Fruit fly (Drosophila melanogaster) whole organism, prepupa: ENCODE measurements around the gene Fbp1.

Experiments used
- Blimp-1 ChIP-seq: fragments of 200-800 bp; sonication (Bioruptor generic); optimal IDR thresholded peaks from 3 replicates; lab custom pipeline; 2017; ENCODE audit warnings: missing biosample characterization, missing genetic modification characterization, mild to moderate bottlenecking, moderate library complexity, missing genetic modification reagents
- CG10631 ChIP-seq: fragments of 200-800 bp; sonication (Bioruptor generic); optimal IDR thresholded peaks from 2 replicates; lab custom pipeline; 2016; ENCODE audit warnings: missing biosample characterization, missing genetic modification characterization
- CG10669 ChIP-seq: fragments of 200-800 bp; sonication (Bioruptor generic); optimal IDR thresholded peaks from 3 replicates; lab custom pipeline; 2018; ENCODE audit warnings: missing biosample characterization, mild to moderate bottlenecking, missing genetic modification characterization, moderate library complexity
- CG11294 ChIP-seq: fragments of 200-800 bp; sonication (Bioruptor generic); IDR thresholded peaks from 2 replicates; pipeline ENCODE4 v1.3.6; 2022; ENCODE audit warnings: missing biosample characterization, missing genetic modification characterization
- CG11762 ChIP-seq: fragments of 200-800 bp; sonication (Bioruptor generic); optimal IDR thresholded peaks from 3 replicates; lab custom pipeline; 2016; ENCODE audit warnings: missing biosample characterization, missing genetic modification characterization; ENCODE audit not compliant: insufficient read depth
- CG11902 ChIP-seq: fragments of 200-800 bp; sonication (Bioruptor generic); optimal IDR thresholded peaks from 3 replicates; lab custom pipeline; 2016; ENCODE audit warnings: missing biosample characterization, missing genetic modification characterization
- CG15336 ChIP-seq: fragments of 200-800 bp; sonication (Bioruptor generic); IDR thresholded peaks from 2 replicates; pipeline ENCODE4 v1.3.6; 2022; ENCODE audit warnings: missing biosample characterization, missing genetic modification characterization
- CG1621 ChIP-seq: fragments of 200-800 bp; sonication (Bioruptor generic); optimal IDR thresholded peaks from 3 replicates; lab custom pipeline; 2018; ENCODE audit warnings: missing biosample characterization, mild to moderate bottlenecking, missing genetic modification characterization
- CG16779 ChIP-seq: fragments of 200-800 bp; sonication (Bioruptor generic); optimal IDR thresholded peaks from 3 replicates; lab custom pipeline; 2017; ENCODE audit warnings: missing biosample characterization, mild to moderate bottlenecking, missing genetic modification characterization
- CG3032 ChIP-seq: fragments of 200-800 bp; optimal IDR thresholded peaks from 2 replicates; lab custom pipeline; 2019; ENCODE audit warnings: missing biosample characterization, mild to moderate bottlenecking, missing genetic modification characterization, moderate library complexity
- CG31627 ChIP-seq: fragments of 200-800 bp; sonication (Bioruptor generic); optimal IDR thresholded peaks from 3 replicates; lab custom pipeline; 2016; ENCODE audit warnings: missing biosample characterization, missing genetic modification characterization
- CG32006 ChIP-seq: fragments of 200-800 bp; sonication (Bioruptor generic); optimal IDR thresholded peaks from 3 replicates; lab custom pipeline; 2017; ENCODE audit warnings: missing biosample characterization, mild to moderate bottlenecking, missing genetic modification characterization
- CG34406 ChIP-seq: fragments of 200-800 bp; sonication (Bioruptor generic); optimal IDR thresholded peaks from 3 replicates; lab custom pipeline; 2016; ENCODE audit warnings: missing biosample characterization, missing genetic modification characterization
- CG3919 ChIP-seq: fragments of 200-800 bp; sonication (Bioruptor generic); optimal IDR thresholded peaks from 3 replicates; lab custom pipeline; 2016; ENCODE audit warnings: missing biosample characterization, missing genetic modification characterization
- CG6163 ChIP-seq: fragments of 200-800 bp; sonication (Bioruptor generic); IDR thresholded peaks from 3 replicates; pipeline ENCODE4 v1.3.6; 2022; ENCODE audit warnings: missing biosample characterization, missing genetic modification characterization
- CG6276 ChIP-seq: fragments of 200-800 bp; sonication (Bioruptor generic); optimal IDR thresholded peaks from 2 replicates; lab custom pipeline; 2017; ENCODE audit warnings: missing biosample characterization, mild to moderate bottlenecking, missing genetic modification characterization
- CG6808 ChIP-seq: fragments of 200-800 bp; sonication (Bioruptor generic); optimal IDR thresholded peaks from 3 replicates; lab custom pipeline; 2017; ENCODE audit warnings: missing biosample characterization, missing genetic modification characterization, mild to moderate bottlenecking, moderate library complexity, missing genetic modification reagents
- CG6854 ChIP-seq: fragments of 200-800 bp; sonication (Bioruptor generic); optimal IDR thresholded peaks from 2 replicates; lab custom pipeline; 2017; ENCODE audit warnings: missing biosample characterization, mild to moderate bottlenecking, missing genetic modification characterization
- CG7368 ChIP-seq: fragments of 200-800 bp; sonication (Bioruptor generic); optimal IDR thresholded peaks from 3 replicates; lab custom pipeline; 2016; ENCODE audit warnings: missing biosample characterization, missing genetic modification characterization
- CG8119 ChIP-seq: fragments of 200-800 bp; sonication (Bioruptor generic); IDR thresholded peaks from 3 replicates; pipeline ENCODE4 v1.3.6; 2022; ENCODE audit warnings: missing biosample characterization, missing genetic modification characterization
- CG8319 ChIP-seq: fragments of 200-800 bp; sonication (Bioruptor generic); optimal IDR thresholded peaks from 3 replicates; lab custom pipeline; 2016; ENCODE audit warnings: missing biosample characterization, missing genetic modification characterization
- CG8632 ChIP-seq: fragments of 200-800 bp; sonication (Bioruptor generic); optimal IDR thresholded peaks from 3 replicates; lab custom pipeline; 2016; ENCODE audit warnings: missing biosample characterization, missing genetic modification characterization
- CG9139 ChIP-seq: fragments of 200-800 bp; sonication (Bioruptor generic); optimal IDR thresholded peaks from 3 replicates; lab custom pipeline; 2017; ENCODE audit warnings: missing biosample characterization, mild to moderate bottlenecking, missing genetic modification characterization
- Eip75B ChIP-seq: fragments of 200-800 bp; sonication (Bioruptor generic); optimal IDR thresholded peaks from 3 replicates; lab custom pipeline; 2016; ENCODE audit warnings: missing biosample characterization, missing genetic modification characterization
- Eip78C ChIP-seq: fragments of 200-800 bp; sonication (Bioruptor generic); peaks from one replicate; lab custom pipeline; 2016; ENCODE audit warnings: missing biosample characterization, missing genetic modification characterization
- Eip93F ChIP-seq: fragments of 200-800 bp; sonication (Bioruptor generic); optimal IDR thresholded peaks from 2 replicates; lab custom pipeline; 2016; ENCODE audit warnings: missing biosample characterization, mild to moderate bottlenecking, missing genetic modification characterization
- Hr38 ChIP-seq: sonication (Bioruptor generic); optimal IDR thresholded peaks from 2 replicates; lab custom pipeline; 2016; ENCODE audit warnings: missing biosample characterization, missing genetic modification characterization
- Hr39 ChIP-seq: fragments of 200-800 bp; sonication (Bioruptor generic); optimal IDR thresholded peaks from 2 replicates; lab custom pipeline; 2016; ENCODE audit warnings: missing biosample characterization, missing genetic modification characterization
- Hr4 ChIP-seq: fragments of 200-800 bp; sonication (Bioruptor generic); optimal IDR thresholded peaks from 3 replicates; lab custom pipeline; 2016; ENCODE audit warnings: missing biosample characterization, missing genetic modification characterization
- Lpt ChIP-seq: fragments of 200-800 bp; sonication (Bioruptor generic); optimal IDR thresholded peaks from 3 replicates; lab custom pipeline; 2016; ENCODE audit warnings: missing biosample characterization, missing genetic modification characterization
- Met ChIP-seq: fragments of 200-800 bp; sonication (Bioruptor generic); optimal IDR thresholded peaks from 3 replicates; lab custom pipeline; 2016; ENCODE audit warnings: missing biosample characterization, missing genetic modification characterization
- OdsH ChIP-seq: fragments of 200-800 bp; sonication (Bioruptor generic); optimal IDR thresholded peaks from 3 replicates; lab custom pipeline; 2016; ENCODE audit warnings: missing biosample characterization, missing genetic modification characterization
- Smox ChIP-seq: fragments of 200-800 bp; sonication (Bioruptor generic); optimal IDR thresholded peaks from 3 replicates; lab custom pipeline; 2016; ENCODE audit warnings: missing biosample characterization, missing genetic modification characterization
- Sox102F ChIP-seq: fragments of 200-800 bp; sonication (Bioruptor generic); optimal IDR thresholded peaks from 2 replicates; lab custom pipeline; 2016; ENCODE audit warnings: missing biosample characterization, mild to moderate bottlenecking, missing genetic modification characterization
- Sox14 ChIP-seq: fragments of 200-800 bp; sonication (Bioruptor generic); optimal IDR thresholded peaks from 3 replicates; lab custom pipeline; 2016; ENCODE audit warnings: missing biosample characterization, missing genetic modification characterization
- Sox15 ChIP-seq: fragments of 200-800 bp; sonication (Bioruptor generic); optimal IDR thresholded peaks from 3 replicates; lab custom pipeline; 2016; ENCODE audit warnings: missing biosample characterization, missing genetic modification characterization
- achi ChIP-seq: fragments of 200-800 bp; sonication (Bioruptor generic); optimal IDR thresholded peaks from 3 replicates; lab custom pipeline; 2016; ENCODE audit warnings: missing biosample characterization, missing genetic modification characterization
- acj6 ChIP-seq: fragments of 200-800 bp; sonication (Bioruptor generic); optimal IDR thresholded peaks from 3 replicates; lab custom pipeline; 2016; ENCODE audit warnings: missing biosample characterization, missing genetic modification characterization
- cyc ChIP-seq: fragments of 200-800 bp; sonication (Bioruptor generic); optimal IDR thresholded peaks from 3 replicates; lab custom pipeline; 2016; ENCODE audit warnings: missing biosample characterization, missing genetic modification characterization
- dsx ChIP-seq: fragments of 200-800 bp; optimal IDR thresholded peaks from 3 replicates; lab custom pipeline; 2019; ENCODE audit warnings: missing biosample characterization, mild to moderate bottlenecking, missing genetic modification characterization, moderate library complexity; ENCODE audit not compliant: poor library complexity, severe bottlenecking
- eg ChIP-seq: fragments of 200-800 bp; sonication (Bioruptor generic); IDR thresholded peaks from 3 replicates; pipeline ENCODE4 v1.3.6; 2022; ENCODE audit warnings: missing biosample characterization, missing genetic modification characterization
- esn ChIP-seq: fragments of 200-800 bp; sonication (Bioruptor generic); optimal IDR thresholded peaks from 2 replicates; lab custom pipeline; 2016; ENCODE audit warnings: missing biosample characterization, mild to moderate bottlenecking, missing genetic modification characterization, moderate library complexity
- fd59A ChIP-seq: fragments of 200-800 bp; sonication (Bioruptor generic); optimal IDR thresholded peaks from 2 replicates; lab custom pipeline; 2017; ENCODE audit warnings: missing biosample characterization, mild to moderate bottlenecking, missing genetic modification characterization, missing genetic modification reagents
- fd85E ChIP-seq: fragments of 200-800 bp; sonication (Bioruptor generic); optimal IDR thresholded peaks from 3 replicates; lab custom pipeline; 2016; ENCODE audit warnings: missing biosample characterization, missing genetic modification characterization
- lz ChIP-seq: fragments of 200-800 bp; sonication (Bioruptor generic); optimal IDR thresholded peaks from 3 replicates; lab custom pipeline; 2016; ENCODE audit warnings: missing biosample characterization, missing genetic modification characterization
- net ChIP-seq: fragments of 200-800 bp; sonication (Bioruptor generic); optimal IDR thresholded peaks from 3 replicates; lab custom pipeline; 2016; ENCODE audit warnings: missing biosample characterization, missing genetic modification characterization
- pdm3 ChIP-seq: fragments of 200-800 bp; sonication (Bioruptor generic); optimal IDR thresholded peaks from 3 replicates; lab custom pipeline; 2016; ENCODE audit warnings: missing biosample characterization, missing genetic modification characterization
- salr ChIP-seq, 2 experiments: fragments of 200-800 bp; sonication (Bioruptor generic); optimal IDR thresholded peaks; 3 replicates each; lab custom pipeline; 2016 to 2018; ENCODE audit warnings: missing biosample characterization in 2 of 2, missing genetic modification characterization in 2 of 2, mild to moderate bottlenecking in 1 of 2
- spab ChIP-seq: fragments of 200-800 bp; sonication (Bioruptor generic); optimal IDR thresholded peaks from 2 replicates; lab custom pipeline; 2017; ENCODE audit warnings: missing biosample characterization, mild to moderate bottlenecking, missing genetic modification characterization, missing genetic modification reagents
- ss ChIP-seq, 2 experiments: fragments of 200-800 bp; sonication (Bioruptor generic); optimal IDR thresholded peaks; 2 replicates in 1 of 2; 3 replicates in 1 of 2; lab custom pipeline; 2017 to 2018; ENCODE audit warnings: mild to moderate bottlenecking in 2 of 2, missing biosample characterization in 2 of 2, missing genetic modification characterization in 2 of 2, moderate library complexity in 1 of 2
- svp ChIP-seq: fragments of 200-800 bp; sonication (Bioruptor generic); peaks from one replicate; lab custom pipeline; 2016; ENCODE audit warnings: missing biosample characterization, missing genetic modification characterization
- topi ChIP-seq: fragments of 200-800 bp; sonication (Bioruptor generic); optimal IDR thresholded peaks from 3 replicates; lab custom pipeline; 2016; ENCODE audit warnings: missing biosample characterization, missing genetic modification characterization

The Fbp1 gene

dm6 chr3L:14083283-14083682 lies 14.6 kb downstream of the Fbp1 start, which contains the start of gene CG8100:
TSS of gene CG8100 (plus strand) at chr3L:14083615.
- TF ChIP-seq CG11294 (GFP tag; lab: Robert Waterston, UW) (no peak), CG32006 (GFP tag; lab: Kevin White, UChicago) (peak; percentile 72), CG34406 (GFP tag; lab: Kevin White, UChicago) (peak; percentile 39), CG3032 (tag; lab: Kevin White, UChicago) (no peak), Met (GFP tag; lab: Kevin White, UChicago) (peak; percentile 78), ss (GFP tag; optimal IDR thresholded peaks at IDR 0.05; lab: Kevin White, UChicago) (peak in 1 of 2 experiments; percentile 72), CG11902 (GFP tag; lab: Kevin White, UChicago) (peak; percentile 40), CG8119 (GFP tag; lab: Robert Waterston, UW) (peak; percentile 54; the same call in 1 of the 3 replicates), Lpt (GFP tag; lab: Kevin White, UChicago) (no peak), Eip93F (GFP tag; lab: Kevin White, UChicago) (no peak), CG15336 (GFP tag; lab: Robert Waterston, UW) (no peak; the same call in none of the 2 replicates), Eip78C (peak; percentile 88), OdsH (GFP tag; lab: Kevin White, UChicago) (peak; percentile 59), fd59A (GFP tag; lab: Kevin White, UChicago) (peak; percentile 24), lz (GFP tag; lab: Kevin White, UChicago) (peak; percentile 63), CG6854 (GFP tag; lab: Kevin White, UChicago) (no peak), Eip75B (GFP tag; lab: Kevin White, UChicago) (peak; percentile 63), CG8632 (GFP tag; lab: Kevin White, UChicago) (peak; percentile 37), topi (GFP tag; lab: Kevin White, UChicago) (peak; percentile 81), CG3919 (peak; percentile 64), CG31627 (GFP tag; lab: Kevin White, UChicago) (peak; percentile 55), svp (peak; percentile 99), Hr38 (GFP tag; lab: Kevin White, UChicago) (no peak), acj6 (GFP tag; lab: Kevin White, UChicago) (peak; percentile 47), CG8319 (GFP tag; lab: Kevin White, UChicago) (no peak), Sox102F (GFP tag; lab: Kevin White, UChicago) (peak; percentile 77), pdm3 (peak; percentile 60), cyc (GFP tag; lab: Kevin White, UChicago) (peak; percentile 78), Hr4 (GFP tag; lab: Kevin White, UChicago) (peak; percentile 72), CG7368 (GFP tag; lab: Kevin White, UChicago) (peak; percentile 53), CG6276 (GFP tag; lab: Kevin White, UChicago) (peak; percentile 66), Smox (GFP tag; lab: Kevin White, UChicago) (peak; percentile 63), dsx (no peak), salr (GFP tag; optimal IDR thresholded peaks at IDR 0.05; lab: Kevin White, UChicago) (no peak), esn (GFP tag; lab: Kevin White, UChicago) (peak; percentile 78), Sox14 (GFP tag; lab: Kevin White, UChicago) (peak; percentile 67), fd85E (no peak), CG16779 (tag; lab: Kevin White, UChicago) (no peak), CG10631 (peak; percentile 29), eg (no peak; the same call in 2 of the 3 replicates), CG6163 (GFP tag; lab: Robert Waterston, UW) (peak; percentile 72), Sox15 (GFP tag; lab: Kevin White, UChicago) (peak; percentile 5), achi (peak; percentile 53), CG1621 (tag; lab: Kevin White, UChicago) (no peak), CG6808 (GFP tag; lab: Kevin White, UChicago) (peak; percentile 46), spab (GFP tag; lab: Kevin White, UChicago) (peak; percentile 52), Blimp-1 (GFP tag; lab: Kevin White, UChicago) (peak; percentile 14), Hr39 (peak; percentile 58), CG9139 (GFP tag; lab: Kevin White, UChicago) (no peak), net (peak; percentile 29), CG11762 (GFP tag; lab: Kevin White, UChicago) (peak; percentile 51), CG10669 (GFP tag; lab: Kevin White, UChicago) (peak; percentile 70)
